Comparison of ENCODE assay signal across 1 fruit fly cellular context in genomic region chr3L:10362548-10363157, dm6.
A peak's percentile ranks its signal among the peaks of the same experiment; 100 is the strongest.
TF ChIP-seq lines count a peak whose summit lies in the region.

No protein-coding gene starts in this region.

TF ChIP-seq in whole organism, embryonic, 481 proteins besides CTCF, POLR2A, EP300 and RAD21 (continued from another document and continues in another):
- peak; percentile 76 for TF ChIP-seq CG2120 (GFP tag; optimal IDR thresholded peaks at IDR 0.05; lab: Kevin White, UChicago)
- TF ChIP-seq abd-A (tag; optimal IDR thresholded peaks at IDR 0.05; lab: Kevin White, UChicago), result peak; percentile 10
- TF ChIP-seq row (GFP tag; IDR thresholded peaks at IDR 0.05; lab: Robert Waterston, UW), result peak; percentile 35; the same call in 2 of the 3 replicates
- TF ChIP-seq CG18619 (GFP tag; optimal IDR thresholded peaks at IDR 0.05; lab: Kevin White, UChicago), result peak; percentile 2
- TF ChIP-seq Elba2 (GFP tag; optimal IDR thresholded peaks at IDR 0.05; lab: Kevin White, UChicago), result no peak
- TF ChIP-seq CG7745 (tag; optimal IDR thresholded peaks at IDR 0.05; lab: Kevin White, UChicago), result no peak
- peak; percentile 18 for TF ChIP-seq Vsx1 (GFP tag; optimal IDR thresholded peaks at IDR 0.05; lab: Kevin White, UChicago)
- peak; percentile 26 for TF ChIP-seq kni (GFP tag; optimal IDR thresholded peaks at IDR 0.05; lab: Kevin White, UChicago)
- no peak for TF ChIP-seq CG16863 (GFP tag; optimal IDR thresholded peaks at IDR 0.05; lab: Kevin White, UChicago)
- TF ChIP-seq CG18262 (tag; optimal IDR thresholded peaks at IDR 0.05; lab: Kevin White, UChicago), result peak; percentile 16
- peak; percentile 70; the same call in 2 of the 4 replicates for TF ChIP-seq chinmo (GFP tag; IDR thresholded peaks at IDR 0.05; lab: Robert Waterston, UW; ENCODE audit: partially characterized antibody)
- TF ChIP-seq bigmax (GFP tag; optimal IDR thresholded peaks at IDR 0.05; lab: Kevin White, UChicago), result no peak
- TF ChIP-seq lab (GFP tag; optimal IDR thresholded peaks at IDR 0.05; lab: Kevin White, UChicago), result peak; percentile 75
- TF ChIP-seq Oaz (GFP tag; IDR thresholded peaks at IDR 0.05; lab: Robert Waterston, UW), result no peak
- TF ChIP-seq CG34422 (GFP tag; IDR thresholded peaks at IDR 0.05; lab: Robert Waterston, UW), result no peak
- TF ChIP-seq ci (GFP tag; IDR thresholded peaks at IDR 0.05; lab: Robert Waterston, UW), result peak; percentile 46; the same call in 1 of the 3 replicates
- TF ChIP-seq CG9727 (GFP tag; optimal IDR thresholded peaks at IDR 0.05; lab: Kevin White, UChicago), result peak; percentile 48
- no peak for TF ChIP-seq Ptx1 (GFP tag; IDR thresholded peaks at IDR 0.05; lab: Robert Waterston, UW)
- peak; percentile 31 for TF ChIP-seq PHDP (tag; optimal IDR thresholded peaks at IDR 0.05; lab: Kevin White, UChicago)
- no peak for TF ChIP-seq CG3838 (GFP tag; optimal IDR thresholded peaks at IDR 0.05; lab: Kevin White, UChicago)
- TF ChIP-seq Hr3 (GFP tag; optimal IDR thresholded peaks at IDR 0.05; lab: Kevin White, UChicago), result no peak
- TF ChIP-seq Meics (GFP tag; optimal IDR thresholded peaks at IDR 0.05; lab: Kevin White, UChicago), result peak; percentile 46
- peak; percentile 40 for TF ChIP-seq CG15514 (GFP tag; optimal IDR thresholded peaks at IDR 0.05; lab: Kevin White, UChicago)
- no peak for TF ChIP-seq Dref (GFP tag; IDR thresholded peaks at IDR 0.05; lab: Robert Waterston, UW)
- peak; percentile 1 for TF ChIP-seq CG18476 (GFP tag; optimal IDR thresholded peaks at IDR 0.05; lab: Kevin White, UChicago)
- TF ChIP-seq CG13296 (GFP tag; optimal IDR thresholded peaks at IDR 0.05; lab: Kevin White, UChicago), result peak; percentile 41
- TF ChIP-seq trem (tag; optimal IDR thresholded peaks at IDR 0.05; lab: Kevin White, UChicago), result no peak
- no peak for TF ChIP-seq CG5245 (GFP tag; optimal IDR thresholded peaks at IDR 0.05; lab: Kevin White, UChicago)
- TF ChIP-seq yki (optimal IDR thresholded peaks at IDR 0.05; lab: Kevin White, UChicago), result no peak
- no peak for TF ChIP-seq esg (GFP tag; conservative IDR thresholded peaks at IDR 0.05; lab: Robert Waterston, UW)
- no peak for TF ChIP-seq wor (GFP tag; IDR thresholded peaks at IDR 0.05; lab: Robert Waterston, UW)
- TF ChIP-seq chn (GFP tag; optimal IDR thresholded peaks at IDR 0.05; lab: Kevin White, UChicago), result no peak
- no peak for TF ChIP-seq CG1647 (GFP tag; optimal IDR thresholded peaks at IDR 0.05; lab: Kevin White, UChicago)
- TF ChIP-seq CG10462 (GFP tag; optimal IDR thresholded peaks at IDR 0.05; lab: Kevin White, UChicago), result no peak
- TF ChIP-seq CG13624 (GFP tag; optimal IDR thresholded peaks at IDR 0.05; lab: Kevin White, UChicago), result peak; percentile 47
- no peak for TF ChIP-seq CG1602 (GFP tag; optimal IDR thresholded peaks at IDR 0.05; lab: Kevin White, UChicago)
- TF ChIP-seq gt (GFP tag; IDR thresholded peaks at IDR 0.05; lab: Robert Waterston, UW), result no peak
- TF ChIP-seq HHEX (GFP tag; optimal IDR thresholded peaks at IDR 0.05; lab: Kevin White, UChicago), result peak; percentile 63
- 0 out of 2 replicates have a peak, but pooled peaks have one; percentile 22 for TF ChIP-seq sim (GFP tag; IDR thresholded peaks at IDR 0.05; lab: Robert Waterston, UW)
- no peak for TF ChIP-seq CG10654 (GFP tag; optimal IDR thresholded peaks at IDR 0.05; lab: Kevin White, UChicago)
- peak; percentile 36 for TF ChIP-seq CG8359 (GFP tag; optimal IDR thresholded peaks at IDR 0.05; lab: Kevin White, UChicago; ENCODE audit: borderline replicate concordance)
- TF ChIP-seq jing (GFP tag; optimal IDR thresholded peaks at IDR 0.05; lab: Kevin White, UChicago), result no peak
- TF ChIP-seq CG9932 (GFP tag; IDR thresholded peaks at IDR 0.05; lab: Robert Waterston, UW), result peak; percentile 40
- TF ChIP-seq CG4820 (GFP tag; optimal IDR thresholded peaks at IDR 0.05; lab: Kevin White, UChicago), result no peak
- no peak for TF ChIP-seq lola (GFP tag; optimal IDR thresholded peaks at IDR 0.05; lab: Kevin White, UChicago)
- TF ChIP-seq CG2875 (GFP tag; optimal IDR thresholded peaks at IDR 0.05; lab: Kevin White, UChicago), result no peak
- TF ChIP-seq bab2 (GFP tag; optimal IDR thresholded peaks at IDR 0.05; lab: Kevin White, UChicago), result peak; percentile 64
- TF ChIP-seq Pdp1 (GFP tag; optimal IDR thresholded peaks at IDR 0.05; lab: Kevin White, UChicago), result peak; percentile 17 to 22
- no peak for TF ChIP-seq jigr1 (GFP tag; IDR thresholded peaks at IDR 0.05; lab: Robert Waterston, UW)
- TF ChIP-seq stwl (tag; optimal IDR thresholded peaks at IDR 0.05; lab: Kevin White, UChicago), result no peak
- TF ChIP-seq fd96Cb (tag; optimal IDR thresholded peaks at IDR 0.05; lab: Kevin White, UChicago), result no peak
- TF ChIP-seq CG17912 (GFP tag; optimal IDR thresholded peaks at IDR 0.05; lab: Kevin White, UChicago), result no peak
- no peak for TF ChIP-seq CG17385 (GFP tag; optimal IDR thresholded peaks at IDR 0.05; lab: Kevin White, UChicago)
- TF ChIP-seq ind (GFP tag; optimal IDR thresholded peaks at IDR 0.05; lab: Kevin White, UChicago), result peak; percentile 11
- peak; percentile 81 for TF ChIP-seq gro (GFP tag; optimal IDR thresholded peaks at IDR 0.05; lab: Kevin White, UChicago)
- TF ChIP-seq mam (GFP tag; optimal IDR thresholded peaks at IDR 0.05; lab: Kevin White, UChicago), result peak; percentile 57
- peak; percentile 25 for TF ChIP-seq CoRest (tag; optimal IDR thresholded peaks at IDR 0.05; lab: Kevin White, UChicago)
- TF ChIP-seq CG10209 (GFP tag; optimal IDR thresholded peaks at IDR 0.05; lab: Kevin White, UChicago), result no peak
- TF ChIP-seq CG14014 (GFP tag; IDR thresholded peaks at IDR 0.05; lab: Robert Waterston, UW), result peak; percentile 42; the same call in 1 of the 2 replicates
- TF ChIP-seq gce (GFP tag; IDR thresholded peaks at IDR 0.05; lab: Robert Waterston, UW), result no peak
- TF ChIP-seq CG8478 (optimal IDR thresholded peaks at IDR 0.05; lab: Kevin White, UChicago), result no peak
- no peak for TF ChIP-seq CG7963 (GFP tag; IDR thresholded peaks at IDR 0.05; lab: Robert Waterston, UW; ENCODE audit: partially characterized antibody)
- no peak for TF ChIP-seq gcm (GFP tag; optimal IDR thresholded peaks at IDR 0.05; lab: Kevin White, UChicago)
- TF ChIP-seq D19B (GFP tag; optimal IDR thresholded peaks at IDR 0.05; lab: Kevin White, UChicago), result peak; percentile 44
- TF ChIP-seq oc (tag; optimal IDR thresholded peaks at IDR 0.05; lab: Kevin White, UChicago), result no peak
- TF ChIP-seq CG10147 (GFP tag; optimal IDR thresholded peaks at IDR 0.05; lab: Kevin White, UChicago), result peak; percentile 76
- TF ChIP-seq dm (GFP tag; optimal IDR thresholded peaks at IDR 0.05; lab: Kevin White, UChicago), result no peak
- TF ChIP-seq CG11085 (GFP tag; IDR thresholded peaks at IDR 0.05; lab: Robert Waterston, UW), result peak; percentile 24; the same call in 1 of the 2 replicates
- TF ChIP-seq CG10565 (GFP tag; optimal IDR thresholded peaks at IDR 0.05; lab: Kevin White, UChicago), result no peak
- no peak for TF ChIP-seq CG1832 (GFP tag; optimal IDR thresholded peaks at IDR 0.05; lab: Kevin White, UChicago)
- TF ChIP-seq Opbp (GFP tag; IDR thresholded peaks at IDR 0.05; lab: Robert Waterston, UW; ENCODE audit: partially characterized antibody), result no peak
- TF ChIP-seq CG1603 (tag; optimal IDR thresholded peaks at IDR 0.05; lab: Kevin White, UChicago), result peak; percentile 3
- peak in 1 of 2 experiments; percentile 16 for TF ChIP-seq eve (GFP tag; optimal IDR thresholded peaks at IDR 0.05; lab: Kevin White, UChicago)
- TF ChIP-seq CkIIα-i1 (GFP tag; IDR thresholded peaks at IDR 0.05; lab: Robert Waterston, UW), result no peak
- no peak for TF ChIP-seq schlank (tag; optimal IDR thresholded peaks at IDR 0.05; lab: Kevin White, UChicago)
- peak; percentile 67 for TF ChIP-seq sob (GFP tag; IDR thresholded peaks at IDR 0.05; lab: Robert Waterston, UW)
- TF ChIP-seq crp (GFP tag; optimal IDR thresholded peaks at IDR 0.05; lab: Kevin White, UChicago), result no peak
- no peak for TF ChIP-seq CG9876 (GFP tag; optimal IDR thresholded peaks at IDR 0.05; lab: Kevin White, UChicago)
- TF ChIP-seq Fer3 (tag; optimal IDR thresholded peaks at IDR 0.05; lab: Kevin White, UChicago), result peak; percentile 40
- TF ChIP-seq CG15601 (tag; optimal IDR thresholded peaks at IDR 0.05; lab: Kevin White, UChicago), result no peak
- peak; percentile 46 for TF ChIP-seq CG1233 (GFP tag; optimal IDR thresholded peaks at IDR 0.05; lab: Kevin White, UChicago)
- TF ChIP-seq Dfd (GFP tag; optimal IDR thresholded peaks at IDR 0.05; lab: Kevin White, UChicago), result no peak
- TF ChIP-seq MTF-1 (GFP tag; optimal IDR thresholded peaks at IDR 0.05; lab: Kevin White, UChicago; ENCODE audit: borderline replicate concordance), result peak; percentile 38
- TF ChIP-seq ato (GFP tag; IDR thresholded peaks at IDR 0.05; lab: Robert Waterston, UW; ENCODE audit: partially characterized antibody), result no peak
- peak; percentile 36 for TF ChIP-seq Hmr (GFP tag; optimal IDR thresholded peaks at IDR 0.05; lab: Kevin White, UChicago)
- TF ChIP-seq CG32767 (GFP tag; IDR thresholded peaks at IDR 0.05; lab: Robert Waterston, UW), result no peak
- peak; percentile 92 for TF ChIP-seq CG4360 (GFP tag; IDR thresholded peaks at IDR 0.05; lab: Robert Waterston, UW)
- no peak for TF ChIP-seq vnd (GFP tag; IDR thresholded peaks at IDR 0.05; lab: Robert Waterston, UW; ENCODE audit: partially characterized antibody)
- peak; percentile 62 for TF ChIP-seq CG13894 (tag; optimal IDR thresholded peaks at IDR 0.05; lab: Kevin White, UChicago)
- TF ChIP-seq Oli (tag; optimal IDR thresholded peaks at IDR 0.05; lab: Kevin White, UChicago), result peak; percentile 13
- TF ChIP-seq Side (GFP tag; optimal IDR thresholded peaks at IDR 0.05; lab: Kevin White, UChicago), result no peak
- no peak for TF ChIP-seq h (optimal IDR thresholded peaks at IDR 0.05; lab: Kevin White, UChicago)
- TF ChIP-seq CG6683 (GFP tag; optimal IDR thresholded peaks at IDR 0.05; lab: Kevin White, UChicago), result peak; percentile 21
- TF ChIP-seq kay (GFP tag; optimal IDR thresholded peaks at IDR 0.05; lab: Kevin White, UChicago), result peak; percentile 32
- no peak for TF ChIP-seq Myb (GFP tag; optimal IDR thresholded peaks at IDR 0.05; lab: Kevin White, UChicago)
- TF ChIP-seq sima (GFP tag; optimal IDR thresholded peaks at IDR 0.05; lab: Kevin White, UChicago), result no peak
- no peak for TF ChIP-seq CG33213 (GFP tag; optimal IDR thresholded peaks at IDR 0.05; lab: Kevin White, UChicago)
- TF ChIP-seq Asciz (GFP tag; optimal IDR thresholded peaks at IDR 0.05; lab: Kevin White, UChicago), result no peak
- peak; percentile 46 for TF ChIP-seq sug (tag; optimal IDR thresholded peaks at IDR 0.05; lab: Kevin White, UChicago)
- TF ChIP-seq CG2199 (GFP tag; IDR thresholded peaks at IDR 0.05; lab: Robert Waterston, UW), result peak; percentile 60; the same call in 2 of the 3 replicates
- TF ChIP-seq Nf-YC (tag; optimal IDR thresholded peaks at IDR 0.05; lab: Kevin White, UChicago), result no peak
- peak; percentile 51 for TF ChIP-seq Xrp1 (GFP tag; IDR thresholded peaks at IDR 0.05; lab: Robert Waterston, UW)
- peak; percentile 18; the same call in 1 of the 2 replicates for TF ChIP-seq E2f1 (GFP tag; IDR thresholded peaks at IDR 0.05; lab: Robert Waterston, UW)
- TF ChIP-seq pan (optimal IDR thresholded peaks at IDR 0.05; lab: Kevin White, UChicago), result no peak
- no peak for TF ChIP-seq pan (GFP tag; optimal IDR thresholded peaks at IDR 0.05 in 1 of 2, IDR thresholded peaks at IDR 0.05 in 1 of 2)
- TF ChIP-seq dmrt99B (tag; optimal IDR thresholded peaks at IDR 0.05; lab: Kevin White, UChicago), result peak; percentile 16
- TF ChIP-seq CG15011 (GFP tag; optimal IDR thresholded peaks at IDR 0.05; lab: Kevin White, UChicago), result peak; percentile 20
- peak; percentile 26 for TF ChIP-seq exex (tag; optimal IDR thresholded peaks at IDR 0.05; lab: Kevin White, UChicago)
- peak; percentile 53 for TF ChIP-seq sd (tag; optimal IDR thresholded peaks at IDR 0.05; lab: Kevin White, UChicago)
- TF ChIP-seq HLH3B (GFP tag; IDR thresholded peaks at IDR 0.05; lab: Robert Waterston, UW), result peak; percentile 37; the same call in 1 of the 2 replicates
- peak; percentile 52; the same call in 1 of the 2 replicates for TF ChIP-seq gsb (GFP tag; IDR thresholded peaks at IDR 0.05; lab: Robert Waterston, UW)
- TF ChIP-seq jumu (GFP tag; optimal IDR thresholded peaks at IDR 0.05; lab: Kevin White, UChicago), result no peak
- TF ChIP-seq dysf (GFP tag; IDR thresholded peaks at IDR 0.05; lab: Robert Waterston, UW), result peak; percentile 71; the same call in 2 of the 3 replicates
- peak; percentile 35 for TF ChIP-seq bcd (GFP tag; optimal IDR thresholded peaks at IDR 0.05; lab: Kevin White, UChicago)
- no peak for TF ChIP-seq CG8290 (GFP tag; optimal IDR thresholded peaks at IDR 0.05; lab: Kevin White, UChicago)
- peak in 1 of 2 experiments; percentile 36 for TF ChIP-seq CG8290 (tag; optimal IDR thresholded peaks at IDR 0.05; lab: Kevin White, UChicago)
- peak; percentile 19 for TF ChIP-seq CG34376 (GFP tag; optimal IDR thresholded peaks at IDR 0.05; lab: Kevin White, UChicago)
- peak; percentile 1 for TF ChIP-seq crc (GFP tag; optimal IDR thresholded peaks at IDR 0.05; lab: Kevin White, UChicago)
- no peak for TF ChIP-seq pzg (GFP tag; optimal IDR thresholded peaks at IDR 0.05; lab: Kevin White, UChicago)
- peak; percentile 37 for TF ChIP-seq ATbp (GFP tag; optimal IDR thresholded peaks at IDR 0.05; lab: Kevin White, UChicago)
- no peak for TF ChIP-seq D (optimal IDR thresholded peaks at IDR 0.05; lab: Kevin White, UChicago)
- TF ChIP-seq D (GFP tag; optimal IDR thresholded peaks at IDR 0.05; lab: Kevin White, UChicago), result peak; percentile 18
- peak; percentile 68 for TF ChIP-seq sens (GFP tag; lab: Kevin White, UChicago)
- peak; percentile 18 for TF ChIP-seq CG11504 (tag; optimal IDR thresholded peaks at IDR 0.05; lab: Kevin White, UChicago)
- no peak for TF ChIP-seq nom (GFP tag; optimal IDR thresholded peaks at IDR 0.05; lab: Kevin White, UChicago)
- no peak for TF ChIP-seq CG10959 (GFP tag; IDR thresholded peaks at IDR 0.05; lab: Robert Waterston, UW)
- TF ChIP-seq Kr (GFP tag; optimal IDR thresholded peaks at IDR 0.05; lab: Kevin White, UChicago), result no peak
- no peak for TF ChIP-seq br (optimal IDR thresholded peaks at IDR 0.05; lab: Kevin White, UChicago)
- no peak for TF ChIP-seq Hsf (GFP tag; optimal IDR thresholded peaks at IDR 0.05; lab: Kevin White, UChicago)
- TF ChIP-seq cwo (GFP tag; optimal IDR thresholded peaks at IDR 0.05; lab: Kevin White, UChicago), result peak; percentile 76
- TF ChIP-seq caup (GFP tag; optimal IDR thresholded peaks at IDR 0.05; lab: Kevin White, UChicago; ENCODE audit: severe bottlenecking), result peak; percentile 64
- TF ChIP-seq CG3163 (GFP tag; optimal IDR thresholded peaks at IDR 0.05; lab: Kevin White, UChicago), result no peak
- peak; percentile 86 for TF ChIP-seq Med (GFP tag; lab: Kevin White, UChicago)
- 0 out of 2 replicates have a peak, but pooled peaks have one; percentile 22 for TF ChIP-seq CG3847 (GFP tag; IDR thresholded peaks at IDR 0.05; lab: Robert Waterston, UW)
